Worm (Caenorhabditis elegans) whole organism, dauer: ENCODE data around the gene srh-180.

Source experiments
- unc-62 ChIP-seq: sonication (generic microtip); optimal IDR thresholded peaks from 2 replicates; lab custom pipeline; 2017; ENCODE audit warnings: missing biosample characterization, missing genetic modification reagents, missing genetic modification characterization

srh-180 gene

ce11 chrV:16317244-16317643, at the start of gene srh-180:
TSS of gene srh-180 (plus strand) at chrV:16317544.
- TF ChIP-seq unc-62 (GFP tag; lab: Kevin White, UChicago), result no peak

- no peak for TF ChIP-seq unc-62 (GFP tag; lab: Kevin White, UChicago)
Observed at ce11 chrV:16269556-16269955, 47.8 kb upstream of the srh-180 start, which contains the start of the genes fbxa-2 and T13F3.8. TSS of gene fbxa-2 (minus strand) at chrV:16269656. TSS of gene T13F3.8 (plus strand) at chrV:16269800.

- no peak for TF ChIP-seq unc-62 (GFP tag; lab: Kevin White, UChicago)
Observed at ce11 chrV:16271121-16271520, 46.2 kb upstream of the srh-180 start, which contains the start of gene T13F3.6. TSS of gene T13F3.6 (minus strand) at chrV:16271221.

ce11 chrV:16275347-16275746, 42.0 kb upstream of the srh-180 start, which contains the start of gene pacl-1:
TSS of gene pacl-1 (minus strand) at chrV:16275447.
- TF ChIP-seq unc-62 (GFP tag; lab: Kevin White, UChicago), result no peak

DNA sequence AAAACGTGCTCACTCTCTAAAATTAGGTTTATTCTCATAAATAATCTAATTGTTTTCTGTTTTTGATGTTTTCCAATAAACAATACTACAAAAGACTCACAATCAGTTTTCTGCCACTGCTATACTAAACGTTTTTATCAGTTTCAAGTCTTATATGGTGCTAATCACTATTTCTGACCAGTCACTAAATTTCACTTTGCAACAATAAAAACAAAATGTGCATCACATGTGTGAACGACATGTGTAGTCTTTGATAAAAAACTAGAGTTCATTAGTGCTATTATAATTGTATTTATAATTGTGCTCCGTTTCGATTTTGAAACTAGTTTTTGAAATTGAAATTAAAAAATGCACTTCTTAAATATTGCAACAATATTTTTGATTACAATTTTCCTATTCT, 39.4 kb upstream of the srh-180 start, which contains the start of gene cyp-37B1:
TSS of gene cyp-37B1 (plus strand) at position 199 of the 400 bp plus-strand sequence.
- TF ChIP-seq unc-62 (GFP tag; lab: Kevin White, UChicago), result no peak

DNA sequence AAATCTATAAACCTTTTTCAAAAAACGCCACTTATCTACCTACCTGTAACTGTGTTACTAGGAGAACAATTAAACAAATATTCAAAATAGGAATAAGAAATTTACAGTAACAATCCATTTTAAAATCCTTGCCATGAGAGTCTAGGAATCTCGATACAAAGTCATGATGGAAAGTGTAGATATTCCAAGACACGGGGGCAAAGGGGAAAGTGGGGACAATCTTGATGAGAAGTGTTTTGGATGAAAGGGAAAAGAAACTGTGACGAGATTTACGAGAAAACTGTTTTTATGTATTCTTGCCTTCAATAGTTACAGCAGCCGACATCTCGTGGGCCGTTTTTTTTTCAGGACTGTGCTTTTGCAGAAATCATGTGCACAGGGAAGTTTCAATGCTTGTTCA, 35.2 kb upstream of the srh-180 start, which contains the start of gene F28G4.2:
TSS of gene F28G4.2 (minus strand) at position 175 of the 400 bp plus-strand sequence.
- no peak for TF ChIP-seq unc-62 (GFP tag; lab: Kevin White, UChicago)

ce11 chrV:16285794-16286193, 31.6 kb upstream of the srh-180 start, which contains the start of gene F28G4.4:
TSS of gene F28G4.4 (minus strand) at chrV:16285894.
- TF ChIP-seq unc-62 (GFP tag; lab: Kevin White, UChicago), result no peak

DNA sequence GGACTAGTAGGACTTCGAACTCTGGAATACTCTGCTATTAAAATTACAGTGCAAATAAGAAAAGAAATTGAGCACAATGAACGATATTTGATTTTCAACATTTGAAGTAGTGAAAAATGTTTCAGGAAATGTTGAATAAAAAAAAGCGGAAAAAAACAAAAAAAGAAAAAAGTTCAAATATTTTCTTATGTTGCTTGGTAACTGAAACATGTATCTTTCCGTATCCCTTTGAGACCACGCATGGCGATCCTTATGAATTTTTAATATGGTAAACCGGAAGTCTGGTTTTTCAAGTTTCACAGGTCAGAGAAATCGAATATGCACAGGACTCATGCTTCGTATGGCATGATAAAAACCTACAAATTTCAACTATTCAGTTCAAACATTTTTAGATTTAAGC, 29.7 kb upstream of the srh-180 start, which contains the start of gene F28G4.3:
TSS of gene F28G4.3 (minus strand) at position 101 of the 400 bp plus-strand sequence.
- TF ChIP-seq unc-62 (GFP tag; lab: Kevin White, UChicago), result no peak

ce11 chrV:16292409-16292808, 24.9 kb upstream of the srh-180 start, which contains the start of gene oac-5:
TSS of gene oac-5 (plus strand) at chrV:16292709.
- TF ChIP-seq unc-62 (GFP tag; lab: Kevin White, UChicago), result no peak

ce11 chrV:16297070-16297469, 20.3 kb upstream of the srh-180 start, which contains the start of gene srbc-83:
TSS of gene srbc-83 (plus strand) at chrV:16297370.
- no peak for TF ChIP-seq unc-62 (GFP tag; lab: Kevin White, UChicago)

DNA sequence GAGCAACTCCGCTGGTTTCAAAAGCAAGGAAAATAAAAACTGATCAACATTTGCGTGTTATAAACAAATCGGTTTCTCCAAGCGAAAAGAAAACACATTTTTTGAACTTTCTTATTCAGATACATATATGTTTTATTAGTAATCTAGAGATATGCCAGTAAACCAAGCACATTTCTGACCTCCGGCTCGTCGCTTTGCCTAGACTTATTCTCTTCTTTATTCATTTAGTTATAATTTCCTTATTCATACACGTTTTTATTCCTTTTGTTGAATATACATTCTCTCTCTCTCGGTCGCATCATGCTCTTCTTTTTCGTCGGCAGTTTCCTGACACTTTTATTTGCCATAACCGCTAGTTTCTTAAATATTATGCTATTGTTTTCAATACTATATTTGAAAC, 18.7 kb upstream of the srh-180 start, which contains the start of gene srbc-84:
TSS of gene srbc-84 (plus strand) at position 301 of the 400 bp plus-strand sequence.
- TF ChIP-seq unc-62 (GFP tag; lab: Kevin White, UChicago), result no peak

ce11 chrV:16299834-16300233, 17.5 kb upstream of the srh-180 start:
- no peak for TF ChIP-seq unc-62 (GFP tag; lab: Kevin White, UChicago)

DNA sequence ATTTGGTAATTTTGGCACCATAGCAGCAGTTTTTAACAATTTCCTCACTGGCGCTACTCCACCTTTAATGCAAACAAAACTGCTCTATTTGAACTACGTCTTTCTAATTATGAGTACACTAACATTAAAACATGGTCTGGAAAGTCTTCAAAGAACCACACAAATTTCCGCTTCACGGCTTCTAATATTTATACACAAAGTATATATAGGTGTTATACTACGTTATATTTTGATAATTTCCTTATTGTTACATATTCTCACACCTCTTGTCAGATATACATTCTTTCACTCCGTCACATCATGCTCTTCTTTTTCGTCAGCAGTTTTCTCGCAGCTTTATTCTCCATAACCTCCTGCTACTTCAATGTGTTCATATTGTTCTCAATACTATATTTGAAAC, 17.1 kb upstream of the srh-180 start, which contains the start of gene srbc-82:
TSS of gene srbc-82 (plus strand) at position 301 of the 400 bp plus-strand sequence.
- no peak for TF ChIP-seq unc-62 (GFP tag; lab: Kevin White, UChicago)

DNA sequence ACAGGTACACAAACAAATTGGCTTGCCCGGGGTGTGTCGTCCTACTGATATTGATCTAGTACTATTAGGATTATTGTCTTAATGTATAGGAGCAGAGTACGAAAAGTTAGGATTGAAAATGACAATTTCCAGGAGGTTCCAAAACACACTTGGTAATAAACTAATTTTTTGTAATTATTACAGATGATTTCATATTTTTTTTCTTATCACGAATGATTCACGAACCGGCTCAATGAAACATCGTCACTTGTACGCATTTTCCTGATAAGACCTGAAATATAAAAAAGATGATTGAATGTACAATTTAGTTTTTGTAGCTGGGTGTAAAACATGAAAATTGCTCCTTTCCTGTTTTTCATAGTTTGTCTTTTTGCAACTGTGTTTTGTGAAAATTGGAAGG, 14.9 kb upstream of the srh-180 start, which contains the start of the genes C31A11.13 and oac-6:
TSS of gene C31A11.13 (minus strand) at position 113 of the 400 bp plus-strand sequence.
TSS of gene oac-6 (plus strand) at position 279 of the 400 bp plus-strand sequence.
- no peak for TF ChIP-seq unc-62 (GFP tag; lab: Kevin White, UChicago)

- no peak for TF ChIP-seq unc-62 (GFP tag; lab: Kevin White, UChicago)
Observed at ce11 chrV:16307253-16307652, 10.1 kb upstream of the srh-180 start, which contains the start of gene srxa-7. TSS of gene srxa-7 (plus strand) at chrV:16307553.

- TF ChIP-seq unc-62 (GFP tag; lab: Kevin White, UChicago), result no peak
Observed at ce11 chrV:16308343-16308742, 9.0 kb upstream of the srh-180 start.

ce11 chrV:16309523-16309922, 7.8 kb upstream of the srh-180 start, which contains the start of gene oac-7:
TSS of gene oac-7 (plus strand) at chrV:16309805.
- no peak for TF ChIP-seq unc-62 (GFP tag; lab: Kevin White, UChicago)
